Worm (Caenorhabditis elegans): ENCODE data around the gene gyf-1.
A peak's percentile ranks its signal among the peaks of the same experiment; 100 is the strongest.

Gene gyf-1

ce11 chrII:6637854-6638253 is 46.2 kb upstream of the gyf-1 start:
- TF ChIP-seq fkh-4 (tag; optimal IDR thresholded peaks at IDR 0.05; ENCODE audit: borderline replicate concordance) (no peak), dpl-1 (GFP tag; optimal IDR thresholded peaks at IDR 0.05) (no peak), lir-3 (tag; optimal IDR thresholded peaks at IDR 0.05; ENCODE audit: poor library complexity) (no peak), grh-1 (GFP tag; IDR thresholded peaks at IDR 0.05) (no peak), sptf-1 (tag; optimal IDR thresholded peaks at IDR 0.05) (no peak), nhr-20 (tag; optimal IDR thresholded peaks at IDR 0.05) (no peak), sox-4 (tag; optimal IDR thresholded peaks at IDR 0.05) (no peak), nhr-47 (tag; optimal IDR thresholded peaks at IDR 0.05) (no peak), aly-2 (tag; optimal IDR thresholded peaks at IDR 0.05) (no peak), unc-86 (tag; optimal IDR thresholded peaks at IDR 0.05) (no peak), ets-5 (GFP tag; IDR thresholded peaks at IDR 0.05) (no peak), unc-62 (GFP tag; optimal IDR thresholded peaks at IDR 0.05) (no peak), elt-3 (tag; optimal IDR thresholded peaks at IDR 0.05) (no peak), hlh-17 (GFP tag; optimal IDR thresholded peaks at IDR 0.05; ENCODE audit: borderline replicate concordance) (no peak), lin-39 (tag; optimal IDR thresholded peaks at IDR 0.05) (no peak), sup-37 (GFP tag; optimal IDR thresholded peaks at IDR 0.05) (no peak), ama-1 (optimal IDR thresholded peaks at IDR 0.05) (no peak), pqm-1 (tag; optimal IDR thresholded peaks at IDR 0.05) (no peak), skn-1 (tag; optimal IDR thresholded peaks at IDR 0.05) (no peak)

- peak; percentile 20 for TF ChIP-seq fkh-10 (GFP tag; optimal IDR thresholded peaks at IDR 0.05)
- TF ChIP-seq dsc-1 (tag; optimal IDR thresholded peaks at IDR 0.05): peak; percentile 53
- TF ChIP-seq lir-3 (tag; optimal IDR thresholded peaks at IDR 0.05; ENCODE audit: poor library complexity): no peak
Measured at ce11 chrII:6642180-6642579, 41.9 kb upstream of the gyf-1 start.

ce11 chrII:6642651-6643167 is 41.3 kb upstream of the gyf-1 start, which contains the start of gene T19D12.6:
T19D12.6 (minus strand) TSS chrII:6643117.
- TF ChIP-seq efl-3 (GFP tag; optimal IDR thresholded peaks at IDR 0.05) (no peak), dsc-1 (tag; optimal IDR thresholded peaks at IDR 0.05) (no peak), sptf-1 (tag; optimal IDR thresholded peaks at IDR 0.05) (no peak), unc-62 (GFP tag; optimal IDR thresholded peaks at IDR 0.05) (no peak), fkh-10 (GFP tag; optimal IDR thresholded peaks at IDR 0.05) (no peak), snpc-4 (tag; optimal IDR thresholded peaks at IDR 0.05) (no peak), ztf-11 (tag; optimal IDR thresholded peaks at IDR 0.05) (no peak), blmp-1 (tag; optimal IDR thresholded peaks at IDR 0.05) (peak; percentile 11), grh-1 (GFP tag; IDR thresholded peaks at IDR 0.05) (no peak), elt-3 (tag; optimal IDR thresholded peaks at IDR 0.05) (no peak), aha-1 (tag; optimal IDR thresholded peaks at IDR 0.05) (no peak), ceh-82 (tag; optimal IDR thresholded peaks at IDR 0.05) (no peak), nhr-11 (tag; optimal IDR thresholded peaks at IDR 0.05) (no peak), aly-2 (tag; optimal IDR thresholded peaks at IDR 0.05) (no peak), ets-5 (GFP tag; IDR thresholded peaks at IDR 0.05) (no peak), lsy-2 (tag; optimal IDR thresholded peaks at IDR 0.05) (peak in 1 of 2 experiments; percentile 50), tbx-2 (tag; optimal IDR thresholded peaks at IDR 0.05) (no peak), lin-35 (GFP tag; optimal IDR thresholded peaks at IDR 0.05) (no peak), unc-30 (tag; optimal IDR thresholded peaks at IDR 0.05) (no peak), ces-1 (GFP tag; optimal IDR thresholded peaks at IDR 0.05) (no peak), dpl-1 (GFP tag; optimal IDR thresholded peaks at IDR 0.05) (no peak), pqm-1 (tag; optimal IDR thresholded peaks at IDR 0.05) (no peak), C16A3.4 (tag; optimal IDR thresholded peaks at IDR 0.05) (no peak), hlh-4 (tag; optimal IDR thresholded peaks at IDR 0.05) (no peak), nhr-28 (tag; optimal IDR thresholded peaks at IDR 0.05) (no peak), zip-4 (GFP tag; optimal IDR thresholded peaks at IDR 0.05) (no peak), unc-86 (tag; optimal IDR thresholded peaks at IDR 0.05) (no peak), ztf-4 (tag; optimal IDR thresholded peaks at IDR 0.05) (no peak), nhr-76 (tag; optimal IDR thresholded peaks at IDR 0.05) (no peak), snu-23 (GFP tag; optimal IDR thresholded peaks at IDR 0.05) (no peak), egl-27 (tag; optimal IDR thresholded peaks at IDR 0.05) (no peak), isw-1 (GFP tag; IDR thresholded peaks at IDR 0.05) (no peak), nhr-237 (tag; optimal IDR thresholded peaks at IDR 0.05) (no peak), efl-1 (optimal IDR thresholded peaks at IDR 0.05) (no peak), efl-1 (GFP tag; optimal IDR thresholded peaks at IDR 0.05 in 1 of 2) (peak in 1 of 2 experiments; percentile 82), mep-1 (tag; optimal IDR thresholded peaks at IDR 0.05) (no peak), egl-13 (tag; optimal IDR thresholded peaks at IDR 0.05) (no peak), hpl-2 (GFP tag; optimal IDR thresholded peaks at IDR 0.05) (no peak), elt-2 (tag; optimal IDR thresholded peaks at IDR 0.05) (no peak)

Measured in whole organism, L1 larva.